Fruit fly (Drosophila melanogaster) S2 (cell line): Measurements from ENCODE around the gene Tmtc4.

Experiments
- CG8478 ChIP-seq: fragments of >200 bp; optimal IDR thresholded peaks from 2 replicates; lab custom pipeline; 2018
- CTCF ChIP-seq, 2 experiments: fragments of >200 bp; optimal IDR thresholded peaks; 2 replicates each; lab custom pipeline; 2018

DNA sequence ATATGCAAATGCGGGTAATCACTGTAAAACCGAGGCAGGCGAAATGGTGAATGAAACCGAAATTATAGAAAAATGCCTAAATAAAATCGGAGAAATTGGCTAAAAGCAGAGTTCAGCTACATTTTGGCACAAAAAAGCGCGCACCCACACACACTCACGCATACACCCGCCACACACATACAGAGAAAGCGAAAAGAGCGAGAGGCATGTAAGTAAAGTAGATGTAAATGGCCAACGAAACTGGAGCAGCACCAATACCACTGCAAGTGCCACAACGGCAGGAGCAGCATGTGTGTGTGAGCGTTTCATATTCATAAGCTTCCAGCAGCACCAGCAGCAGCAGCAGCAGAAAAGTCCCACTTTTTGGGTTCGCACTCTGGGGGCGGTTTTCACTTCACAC lies 24.4 kb downstream of the Tmtc4 start:
- TF ChIP-seq CG8478 (no peak), CTCF (optimal IDR thresholded peaks at IDR 0.05; lab: Kevin White, UChicago) (no peak)
